Worm (Caenorhabditis elegans) whole organism, young adult: ENCODE measurements around the gene eat-4.

Source experiments
- F55B11.4 ChIP-seq: sonication (generic microtip); optimal IDR thresholded peaks from 2 replicates; lab custom pipeline; 2016; ENCODE audit warnings: missing compliant biosample characterization, missing genetic modification characterization, borderline replicate concordance; ENCODE audit not compliant: insufficient read depth
- Y53F4B.3 ChIP-seq: fragments of 200-800 bp; sonication (Bioruptor generic); IDR thresholded peaks from 2 replicates; pipeline ENCODE4 v1.3.6; 2022; ENCODE audit warnings: missing genetic modification reagents, missing genetic modification characterization, missing compliant biosample characterization
- ceh-91 ChIP-seq: fragments of 200-800 bp; sonication (Bioruptor generic); IDR thresholded peaks from 2 replicates; pipeline ENCODE4 v1.3.6; 2022; ENCODE audit warnings: missing genetic modification reagents, missing genetic modification characterization, missing compliant biosample characterization
- hlh-26 ChIP-seq: fragments of 200-800 bp; sonication (Bioruptor generic); conservative IDR thresholded peaks from 2 replicates; pipeline ENCODE4 v1.3.6; 2022; ENCODE audit warnings: missing genetic modification reagents, missing genetic modification characterization, missing compliant biosample characterization
- hmg-20 ChIP-seq: fragments of 200-800 bp; sonication (Bioruptor generic); IDR thresholded peaks from 2 replicates; pipeline ENCODE4 v1.3.6; 2022; ENCODE audit warnings: missing genetic modification reagents, missing genetic modification characterization, missing compliant biosample characterization
- hrde-1 ChIP-seq: sonication (generic microtip); optimal IDR thresholded peaks from 2 replicates; lab custom pipeline; 2016; ENCODE audit warnings: missing genetic modification characterization, mild to moderate bottlenecking, missing compliant biosample characterization, moderate library complexity, missing genotype, missing genetic modification reagents, borderline replicate concordance
- let-526 ChIP-seq: fragments of 200-800 bp; sonication (Bioruptor generic); IDR thresholded peaks from 2 replicates; pipeline ENCODE4 v1.3.6; 2022; ENCODE audit warnings: missing genetic modification reagents, missing genetic modification characterization, missing compliant biosample characterization
- lsy-27 ChIP-seq: sonication (generic microtip); optimal IDR thresholded peaks from 2 replicates; lab custom pipeline; 2017; ENCODE audit warnings: missing genetic modification characterization, mild to moderate bottlenecking, missing compliant biosample characterization, antibody characterized with exemption, missing genotype, borderline replicate concordance; ENCODE audit not compliant: insufficient read depth
- mxl-1 ChIP-seq: sonication (generic microtip); optimal IDR thresholded peaks from 2 replicates; lab custom pipeline; 2016; ENCODE audit warnings: missing genetic modification characterization, missing compliant biosample characterization
- nfyb-1 ChIP-seq: fragments of 200-800 bp; sonication (Bioruptor generic); IDR thresholded peaks from 2 replicates; pipeline ENCODE4 v1.3.6; 2022; ENCODE audit warnings: missing genetic modification reagents, missing genetic modification characterization, missing compliant biosample characterization
- nhr-179 ChIP-seq: sonication (generic microtip); optimal IDR thresholded peaks from 2 replicates; lab custom pipeline; 2016; ENCODE audit warnings: mild to moderate bottlenecking, missing genetic modification characterization, missing compliant biosample characterization
- nhr-90 ChIP-seq: sonication (generic microtip); optimal IDR thresholded peaks from 2 replicates; lab custom pipeline; 2016; ENCODE audit warnings: missing genotype, mild to moderate bottlenecking, missing genetic modification characterization, missing compliant biosample characterization
- pbrm-1 ChIP-seq: fragments of 200-800 bp; sonication (Bioruptor generic); IDR thresholded peaks from 2 replicates; pipeline ENCODE4 v1.3.6; 2022; ENCODE audit warnings: missing genetic modification reagents, missing genetic modification characterization, missing compliant biosample characterization
- snpc-1.1 ChIP-seq: sonication (generic microtip); optimal IDR thresholded peaks from 2 replicates; lab custom pipeline; 2017; ENCODE audit warnings: missing genetic modification characterization, mild to moderate bottlenecking, missing compliant biosample characterization, antibody characterized with exemption, moderate library complexity, missing genotype, missing genetic modification reagents; ENCODE audit not compliant: insufficient read depth

DNA sequence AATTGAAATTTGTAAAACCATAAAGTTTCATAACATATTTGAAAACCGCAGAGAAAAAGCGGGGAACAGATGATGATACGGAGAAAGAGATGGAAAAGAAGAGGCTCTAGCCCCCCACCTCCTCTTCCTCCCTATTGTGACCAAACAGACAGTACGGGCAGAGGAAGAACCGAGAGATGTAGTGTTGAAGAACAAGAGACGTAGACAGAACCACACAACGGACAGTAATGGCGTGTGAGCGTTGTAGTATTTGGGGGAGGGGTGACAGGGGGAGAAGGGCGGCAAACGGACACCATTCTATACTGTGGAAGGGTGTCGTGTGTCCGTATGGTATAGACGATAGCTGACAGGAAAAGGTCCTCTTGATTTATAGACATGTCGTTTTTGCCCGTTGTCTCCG lies 39.3 kb downstream of the eat-4 start:
- TF ChIP-seq lsy-27 (no peak), ceh-91 (GFP tag; lab: Robert Waterston, UW) (no peak), nhr-179 (tag; lab: Kevin White, UChicago) (no peak), snpc-1.1 (no peak), pbrm-1 (GFP tag; lab: Robert Waterston, UW) (no peak), let-526 (GFP tag; lab: Robert Waterston, UW) (no peak), hrde-1 (tag; lab: Kevin White, UChicago) (no peak), nhr-90 (tag; lab: Kevin White, UChicago) (no peak), nfyb-1 (GFP tag; lab: Robert Waterston, UW) (no peak), hlh-26 (GFP tag; lab: Robert Waterston, UW) (no peak), Y53F4B.3 (GFP tag; lab: Robert Waterston, UW) (no peak), mxl-1 (no peak), hmg-20 (GFP tag; lab: Robert Waterston, UW) (no peak), F55B11.4 (tag; lab: Kevin White, UChicago) (no peak)
